Fruit fly (Drosophila melanogaster) whole organism, embryonic: Measurements from ENCODE around the gene tex.

ENCODE experiments used
- ATbp ChIP-seq: fragments of 200-800 bp; sonication (Bioruptor generic); optimal IDR thresholded peaks from 2 replicates; lab custom pipeline; 2017; ENCODE audit warnings: missing biosample characterization, mild to moderate bottlenecking, missing genetic modification characterization, missing genetic modification reagents
- Adf1 ChIP-seq: fragments of 200-800 bp; sonication (Bioruptor generic); IDR thresholded peaks from 2 replicates; pipeline ENCODE4 v1.3.6; 2022; ENCODE audit warnings: missing biosample characterization, missing genetic modification characterization
- Antp ChIP-seq: fragments of 200-800 bp; sonication (Bioruptor generic); optimal IDR thresholded peaks from 3 replicates; lab custom pipeline; 2016; ENCODE audit warnings: missing biosample characterization, missing genetic modification characterization
- Awh ChIP-seq: fragments of 200-800 bp; sonication (Bioruptor generic); IDR thresholded peaks from 2 replicates; pipeline ENCODE4, ENCODE4 v1.3.6; 2022; ENCODE audit warnings: missing biosample characterization, missing genetic modification characterization
- CG10654 ChIP-seq: fragments of 200-800 bp; sonication (Bioruptor generic); optimal IDR thresholded peaks from 2 replicates; lab custom pipeline; 2016; ENCODE audit warnings: missing biosample characterization, missing genetic modification characterization
- CG15601 ChIP-seq: fragments of 200-800 bp; sonication (Bioruptor generic); optimal IDR thresholded peaks from 3 replicates; lab custom pipeline; 2019; ENCODE audit warnings: missing biosample characterization, mild to moderate bottlenecking, missing genetic modification characterization, moderate library complexity
- CG16813 ChIP-seq: fragments of 200-800 bp; sonication (Bioruptor generic); IDR thresholded peaks from 3 replicates; pipeline ENCODE4 v1.3.6; 2022; ENCODE audit warnings: missing biosample characterization, missing genetic modification characterization; ENCODE audit not compliant: partially characterized antibody
- CG16863 ChIP-seq: fragments of 200-800 bp; sonication (Bioruptor generic); optimal IDR thresholded peaks from 3 replicates; lab custom pipeline; 2016; ENCODE audit warnings: missing biosample characterization, missing genetic modification characterization
- CG2120 ChIP-seq: fragments of 200-800 bp; sonication (Bioruptor generic); optimal IDR thresholded peaks from 3 replicates; lab custom pipeline; 2016; ENCODE audit warnings: missing biosample characterization, missing genetic modification characterization
- CG2202 ChIP-seq: fragments of 200-800 bp; sonication (Bioruptor generic); optimal IDR thresholded peaks from 2 replicates; lab custom pipeline; 2018; ENCODE audit warnings: missing biosample characterization, mild to moderate bottlenecking, missing genetic modification characterization
- CG31441 ChIP-seq: fragments of 200-800 bp; sonication (Bioruptor generic); IDR thresholded peaks from 2 replicates; pipeline ENCODE4 v1.3.6; 2022; ENCODE audit warnings: missing biosample characterization, missing genetic modification characterization
- CG32532 ChIP-seq: fragments of 200-800 bp; sonication (Bioruptor generic); IDR thresholded peaks from 2 replicates; pipeline ENCODE4 v1.3.6; 2022; ENCODE audit warnings: missing biosample characterization, missing genetic modification characterization
- CG33557 ChIP-seq: fragments of 200-800 bp; sonication (Bioruptor generic); optimal IDR thresholded peaks from 2 replicates; lab custom pipeline; 2019; ENCODE audit warnings: missing biosample characterization, mild to moderate bottlenecking, missing genetic modification characterization, moderate library complexity
- CG5180 ChIP-seq: fragments of 200-800 bp; sonication (Bioruptor generic); optimal IDR thresholded peaks from 3 replicates; lab custom pipeline; 2017; ENCODE audit warnings: missing biosample characterization, missing genetic modification characterization, mild to moderate bottlenecking, moderate library complexity, missing genetic modification reagents
- CG9727 ChIP-seq: fragments of 200-800 bp; sonication (Bioruptor generic); optimal IDR thresholded peaks from 3 replicates; lab custom pipeline; 2017; ENCODE audit warnings: missing biosample characterization, mild to moderate bottlenecking, missing genetic modification characterization
- CG9932 ChIP-seq: fragments of 200-800 bp; sonication (Bioruptor generic); IDR thresholded peaks from 2 replicates; pipeline ENCODE4 v1.3.6; 2022; ENCODE audit warnings: missing biosample characterization, missing genetic modification characterization
- CTCF ChIP-seq: fragments of 200-800 bp; sonication (Bioruptor generic); optimal IDR thresholded peaks from 2 replicates; lab custom pipeline; 2017; ENCODE audit warnings: missing biosample characterization, mild to moderate bottlenecking, missing genetic modification characterization, moderate library complexity
- Fer2 ChIP-seq: fragments of 200-800 bp; sonication (Bioruptor generic); optimal IDR thresholded peaks from 2 replicates; lab custom pipeline; 2018; ENCODE audit warnings: missing biosample characterization, mild to moderate bottlenecking, missing genetic modification characterization, moderate library complexity
- H15 ChIP-seq: fragments of 200-800 bp; sonication (Bioruptor generic); IDR thresholded peaks from 3 replicates; pipeline ENCODE4 v1.3.6; 2022; ENCODE audit warnings: missing biosample characterization, missing genetic modification characterization
- Hmx ChIP-seq: fragments of 200-800 bp; sonication (Bioruptor generic); optimal IDR thresholded peaks from 2 replicates; lab custom pipeline; 2016; ENCODE audit warnings: missing biosample characterization, missing genetic modification characterization
- Max ChIP-seq: fragments of 200-800 bp; sonication (Bioruptor generic); optimal IDR thresholded peaks from 2 replicates; lab custom pipeline; 2016; ENCODE audit warnings: missing biosample characterization, mild to moderate bottlenecking, missing genetic modification characterization
- Med ChIP-seq: fragments of 200-800 bp; sonication (Bioruptor generic); peaks from one replicate; lab custom pipeline; 2016; ENCODE audit warnings: missing biosample characterization, missing genetic modification characterization, mild to moderate bottlenecking, inconsistent platforms, moderate library complexity
- Nf-YA ChIP-seq: fragments of 200-800 bp; sonication (Bioruptor generic); IDR thresholded peaks from 2 replicates; pipeline ENCODE4 v1.3.6; 2022; ENCODE audit warnings: missing biosample characterization, missing genetic modification characterization
- Scr ChIP-seq: fragments of 200-800 bp; sonication (Bioruptor generic); IDR thresholded peaks from 2 replicates; pipeline ENCODE4 v1.3.6; 2022; ENCODE audit warnings: missing biosample characterization, missing genetic modification characterization; ENCODE audit not compliant: partially characterized antibody
- Stat92E ChIP-seq, 3 experiments: fragments of >200 bp in 2 of 3; fragments of 200-800 bp in 1 of 3; sonication (Bioruptor generic) in 1 of 3; optimal IDR thresholded peaks; 2 replicates each; lab custom pipeline; 2017 to 2019; ENCODE audit warnings: missing biosample characterization in 3 of 3, missing genetic modification characterization in 3 of 3, mild to moderate bottlenecking in 1 of 3, moderate library complexity in 1 of 3
- amos ChIP-seq: fragments of 200-800 bp; sonication (Bioruptor generic); IDR thresholded peaks from 2 replicates; pipeline ENCODE4 v1.3.6; 2022; ENCODE audit warnings: missing biosample characterization, missing genetic modification characterization; ENCODE audit not compliant: partially characterized antibody
- ara ChIP-seq: fragments of 200-800 bp; sonication (Bioruptor generic); IDR thresholded peaks from 2 replicates; pipeline ENCODE4 v1.3.6; 2022; ENCODE audit warnings: missing biosample characterization, missing genetic modification characterization
- chinmo ChIP-seq: fragments of 200-800 bp; sonication (Bioruptor generic); IDR thresholded peaks from 4 replicates; pipeline ENCODE4 v1.3.6; 2022; ENCODE audit warnings: missing biosample characterization, missing genetic modification characterization; ENCODE audit not compliant: partially characterized antibody
- chn ChIP-seq: fragments of 200-800 bp; sonication (Bioruptor generic); optimal IDR thresholded peaks from 2 replicates; lab custom pipeline; 2016; ENCODE audit warnings: missing biosample characterization, missing genetic modification characterization
- cwo ChIP-seq: fragments of 200-800 bp; sonication (Bioruptor generic); optimal IDR thresholded peaks from 3 replicates; lab custom pipeline; 2017; ENCODE audit warnings: missing biosample characterization, missing genetic modification characterization, mild to moderate bottlenecking, moderate library complexity, missing genetic modification reagents
- dpn ChIP-seq, 2 experiments: fragments of 200-800 bp; sonication (Bioruptor generic); optimal IDR thresholded peaks; 3 replicates each; lab custom pipeline; 2016; ENCODE audit warnings: missing biosample characterization in 2 of 2, missing genetic modification characterization in 2 of 2
- fd64A ChIP-seq: fragments of 200-800 bp; sonication (Bioruptor generic); optimal IDR thresholded peaks from 3 replicates; lab custom pipeline; 2018; ENCODE audit warnings: missing biosample characterization, mild to moderate bottlenecking, missing genetic modification characterization
- gem ChIP-seq: fragments of 200-800 bp; sonication (Bioruptor generic); optimal IDR thresholded peaks from 2 replicates; lab custom pipeline; 2019; ENCODE audit warnings: missing biosample characterization, mild to moderate bottlenecking, missing genetic modification characterization, moderate library complexity
- hkb ChIP-seq, 2 experiments: fragments of 200-800 bp in 1 of 2; fragments of >200 bp in 1 of 2; sonication (Bioruptor generic) in 1 of 2; IDR thresholded peaks in 1 of 2; optimal IDR thresholded peaks in 1 of 2; 2 replicates each; pipeline versions ENCODE4 v1.3.6 to Lab custom; 2017 to 2022; ENCODE audit warnings: missing biosample characterization in 1 of 2, missing genetic modification characterization in 1 of 2
- jigr1 ChIP-seq: fragments of 200-800 bp; sonication (Bioruptor generic); IDR thresholded peaks from 3 replicates; pipeline ENCODE4 v1.3.6; 2022; ENCODE audit warnings: missing biosample characterization, missing genetic modification characterization
- jing ChIP-seq: fragments of 200-800 bp; sonication (Bioruptor generic); optimal IDR thresholded peaks from 2 replicates; lab custom pipeline; 2018; ENCODE audit warnings: missing biosample characterization, mild to moderate bottlenecking, missing genetic modification characterization
- klu ChIP-seq: fragments of 200-800 bp; sonication (Bioruptor generic); IDR thresholded peaks from 2 replicates; pipeline ENCODE4 v1.3.6; 2022; ENCODE audit warnings: missing biosample characterization, missing genetic modification characterization
- kni ChIP-seq: fragments of 200-800 bp; sonication (Bioruptor generic); optimal IDR thresholded peaks from 3 replicates; lab custom pipeline; 2017; ENCODE audit warnings: mild to moderate bottlenecking, missing biosample characterization, missing genetic modification reagents, missing genetic modification characterization
- knrl ChIP-seq: fragments of 200-800 bp; sonication (Bioruptor generic); IDR thresholded peaks from 3 replicates; pipeline ENCODE4 v1.3.6; 2022; ENCODE audit warnings: missing biosample characterization, missing genetic modification characterization; ENCODE audit not compliant: partially characterized antibody
- lab ChIP-seq: fragments of 200-800 bp; sonication (Bioruptor generic); optimal IDR thresholded peaks from 3 replicates; lab custom pipeline; 2017; ENCODE audit warnings: missing biosample characterization, missing genetic modification characterization, mild to moderate bottlenecking, moderate library complexity, missing genetic modification reagents
- pfk ChIP-seq: fragments of 200-800 bp; sonication (Bioruptor generic); optimal IDR thresholded peaks from 2 replicates; lab custom pipeline; 2018; ENCODE audit warnings: missing biosample characterization, mild to moderate bottlenecking, missing genetic modification characterization, moderate library complexity
- pzg ChIP-seq: fragments of 200-800 bp; sonication (Bioruptor generic); optimal IDR thresholded peaks from 3 replicates; lab custom pipeline; 2018; ENCODE audit warnings: missing biosample characterization, mild to moderate bottlenecking, missing genetic modification characterization, moderate library complexity
- ranshi ChIP-seq: fragments of 200-800 bp; sonication (Bioruptor generic); IDR thresholded peaks from 2 replicates; pipeline ENCODE4 v1.3.6; 2022; ENCODE audit warnings: missing biosample characterization, missing genetic modification characterization
- ro ChIP-seq: fragments of 200-800 bp; sonication (Bioruptor generic); IDR thresholded peaks from 2 replicates; pipeline ENCODE4 v1.3.6; 2022; ENCODE audit warnings: missing biosample characterization, missing genetic modification characterization
- tgo ChIP-seq: fragments of 200-800 bp; sonication (Bioruptor generic); IDR thresholded peaks from 3 replicates; pipeline ENCODE4 v1.3.6; 2022; ENCODE audit warnings: missing biosample characterization, missing genetic modification characterization
- trem ChIP-seq: fragments of 200-800 bp; optimal IDR thresholded peaks from 3 replicates; lab custom pipeline; 2019; ENCODE audit warnings: missing biosample characterization, mild to moderate bottlenecking, missing genetic modification characterization, moderate library complexity
- tup ChIP-seq: fragments of 200-800 bp; sonication (Bioruptor generic); optimal IDR thresholded peaks from 2 replicates; lab custom pipeline; 2016; ENCODE audit warnings: missing biosample characterization, mild to moderate bottlenecking, missing genetic modification characterization, moderate library complexity
- vvl ChIP-seq: fragments of 200-800 bp; sonication (Bioruptor generic); IDR thresholded peaks from 2 replicates; pipeline ENCODE4 v1.3.6; 2022; ENCODE audit warnings: missing biosample characterization, missing genetic modification characterization
- zen2 ChIP-seq: fragments of 200-800 bp; sonication (Bioruptor generic); IDR thresholded peaks from 3 replicates; pipeline ENCODE4 v1.3.6; 2022; ENCODE audit warnings: missing biosample characterization, missing genetic modification characterization; ENCODE audit not compliant: partially characterized antibody

Gene tex

dm6 chr3R:8306188-8306926 lies 2.1 kb downstream of the tex start (continued):
- TF ChIP-seq trem (tag; lab: Kevin White, UChicago) (peak; percentile 6), CG33557 (GFP tag; lab: Kevin White, UChicago) (peak; percentile 8), zen2 (GFP tag; lab: Robert Waterston, UW) (no peak), jigr1 (GFP tag; lab: Robert Waterston, UW) (no peak), Max (GFP tag; lab: Kevin White, UChicago) (no peak), H15 (no peak), chn (no peak), ATbp (GFP tag; lab: Kevin White, UChicago) (peak; percentile 51), amos (GFP tag; lab: Robert Waterston, UW) (peak; percentile 68), Stat92E (GFP tag; optimal IDR thresholded peaks at IDR 0.05; lab: Kevin White, UChicago) (peak in 1 of 3 experiments; percentile 59), vvl (GFP tag; lab: Robert Waterston, UW) (no peak), gem (tag; lab: Kevin White, UChicago) (no peak), CG15601 (tag; lab: Kevin White, UChicago) (peak; percentile 5), tgo (GFP tag; lab: Robert Waterston, UW) (no peak), Fer2 (tag; lab: Kevin White, UChicago) (no peak), pfk (GFP tag; lab: Kevin White, UChicago) (no peak), knrl (GFP tag; lab: Robert Waterston, UW) (peak; percentile 34; the same call in 1 of the 3 replicates), cwo (GFP tag; lab: Kevin White, UChicago) (peak; percentile 55), kni (GFP tag; lab: Kevin White, UChicago) (no peak), CG16813 (GFP tag; lab: Robert Waterston, UW) (peak; percentile 35; the same call in 1 of the 3 replicates), fd64A (GFP tag; lab: Kevin White, UChicago) (no peak), CG9932 (GFP tag; lab: Robert Waterston, UW) (no peak), Awh (GFP tag; lab: Robert Waterston, UW) (0 out of 2 replicates have a peak, but pooled peaks have one; percentile 13), CTCF (GFP tag; lab: Kevin White, UChicago) (peak; percentile 73), CG10654 (GFP tag; lab: Kevin White, UChicago) (no peak), Scr (GFP tag; lab: Robert Waterston, UW) (peak; percentile 19), CG2120 (no peak), lab (no peak), ranshi (GFP tag; lab: Robert Waterston, UW) (no peak), CG32532 (GFP tag; lab: Robert Waterston, UW) (no peak), CG16863 (no peak), Nf-YA (GFP tag; lab: Robert Waterston, UW) (no peak), tup (GFP tag; lab: Kevin White, UChicago) (no peak), Adf1 (GFP tag; lab: Robert Waterston, UW) (no peak), CG9727 (GFP tag; lab: Kevin White, UChicago) (no peak), dpn (GFP tag; optimal IDR thresholded peaks at IDR 0.05; lab: Kevin White, UChicago) (no peak), CG2202 (tag; lab: Kevin White, UChicago) (no peak), chinmo (no peak), ro (GFP tag; lab: Robert Waterston, UW) (no peak), hkb (optimal IDR thresholded peaks at IDR 0.05; lab: Kevin White, UChicago) (peak; percentile 22), hkb (GFP tag; IDR thresholded peaks at IDR 0.05; lab: Robert Waterston, UW) (no peak), Med (GFP tag; lab: Kevin White, UChicago) (peak; percentile 33), pzg (GFP tag; lab: Kevin White, UChicago) (no peak), CG31441 (GFP tag; lab: Robert Waterston, UW) (no peak), Antp (GFP tag; lab: Kevin White, UChicago) (no peak), ara (no peak), CG5180 (GFP tag; lab: Kevin White, UChicago) (no peak), klu (GFP tag; lab: Robert Waterston, UW) (no peak), jing (GFP tag; lab: Kevin White, UChicago) (no peak), Hmx (GFP tag; lab: Kevin White, UChicago) (no peak)
